Worm (Caenorhabditis elegans) whole organism, L3 larva: ENCODE measurements around the gene F59B2.12.

Source experiments
- ceh-82 ChIP-seq: fragments of 150-350 bp; optimal IDR thresholded peaks from 2 replicates; lab custom pipeline; 2014; ENCODE audit warnings: missing biosample characterization, missing genetic modification characterization
- elt-3 ChIP-seq, 3 experiments: fragments of 150-350 bp in 1 of 3; sonication (generic microtip) in 2 of 3; optimal IDR thresholded peaks; 2 replicates in 2 of 3; 4 replicates in 1 of 3; lab custom pipeline; 2014 to 2017; ENCODE audit warnings: missing biosample characterization in 3 of 3, missing genetic modification characterization in 3 of 3
- lin-39 ChIP-seq: fragments of 150-350 bp; optimal IDR thresholded peaks from 2 replicates; lab custom pipeline; 2018; ENCODE audit warnings: missing biosample characterization, missing genetic modification reagents, missing genetic modification characterization
- nhr-11 ChIP-seq: fragments of 150-350 bp; optimal IDR thresholded peaks from 2 replicates; lab custom pipeline; 2014; ENCODE audit warnings: missing biosample characterization, missing genetic modification characterization
- tbx-2 ChIP-seq: sonication (generic microtip); optimal IDR thresholded peaks from 2 replicates; lab custom pipeline; 2016; ENCODE audit warnings: mild to moderate bottlenecking, missing genetic modification characterization, missing compliant biosample characterization
- ztf-4 ChIP-seq: fragments of 150-350 bp; optimal IDR thresholded peaks from 2 replicates; lab custom pipeline; 2014; ENCODE audit warnings: missing biosample characterization, missing genetic modification characterization

DNA sequence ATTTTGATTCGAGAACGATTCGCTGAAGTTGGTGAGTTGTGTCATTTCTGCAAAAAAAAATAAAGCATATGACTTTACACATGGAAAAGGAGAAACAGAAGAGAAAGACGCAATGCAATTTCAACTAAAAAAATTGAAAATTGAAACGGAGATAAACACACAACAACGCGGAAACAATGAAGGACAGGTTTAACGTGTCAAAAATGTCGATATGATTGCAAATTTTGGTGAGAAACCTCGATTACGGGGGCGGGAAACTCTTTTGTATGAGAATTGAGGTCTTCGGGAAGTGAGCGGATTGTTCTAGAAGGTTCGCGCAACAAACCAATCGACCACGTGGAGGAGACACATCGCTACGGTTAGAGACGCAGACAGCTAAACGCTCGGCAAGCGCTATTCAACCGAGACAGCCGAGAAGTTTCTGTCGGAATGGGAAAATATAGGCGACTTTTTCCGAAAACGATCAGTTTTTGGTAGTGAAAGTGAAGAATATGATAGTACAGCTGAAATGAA lies 36.4 kb downstream of the F59B2.12 start, which contains the start of gene R107.5:
- no peak for TF ChIP-seq nhr-11 (tag; lab: Kevin White, UChicago)
- peak; percentile 92 for TF ChIP-seq lin-39 (tag; lab: Kevin White, UChicago)
- peak; percentile 91 for TF ChIP-seq tbx-2 (tag; lab: Kevin White, UChicago)
- peak; percentile 27 for TF ChIP-seq ztf-4 (tag; lab: Kevin White, UChicago)
- TF ChIP-seq ceh-82 (tag; lab: Kevin White, UChicago), result no peak
- TF ChIP-seq elt-3 (tag; optimal IDR thresholded peaks at IDR 0.05; lab: Kevin White, UChicago), result peak; percentile 26 to 84 (median 75)
